Worm (Caenorhabditis elegans) whole organism, young adult: ENCODE measurements around the gene pyk-2.

Experiments used
- C17E4.6 ChIP-seq: fragments of 200-800 bp; sonication (Bioruptor generic); IDR thresholded peaks from 2 replicates; pipeline ENCODE4 v1.3.6; 2022; ENCODE audit warnings: missing genetic modification reagents, missing genetic modification characterization, missing compliant biosample characterization
- D2030.7 ChIP-seq: fragments of 200-800 bp; sonication (Bioruptor generic); IDR thresholded peaks from 2 replicates; pipeline ENCODE4 v1.3.6; 2022; ENCODE audit warnings: missing genetic modification reagents, missing genetic modification characterization, missing compliant biosample characterization
- F39B2.1 ChIP-seq: fragments of 200-800 bp; sonication (Bioruptor generic); IDR thresholded peaks from 2 replicates; pipeline ENCODE4 v1.3.6; 2022; ENCODE audit warnings: missing genetic modification reagents, missing genetic modification characterization, missing compliant biosample characterization
- F52B5.7 ChIP-seq: sonication (generic microtip); optimal IDR thresholded peaks from 2 replicates; lab custom pipeline; 2016; ENCODE audit warnings: mild to moderate bottlenecking, missing genetic modification characterization, missing compliant biosample characterization
- athp-1 ChIP-seq: sonication (generic microtip); optimal IDR thresholded peaks from 2 replicates; lab custom pipeline; 2017; ENCODE audit warnings: mild to moderate bottlenecking, missing genetic modification characterization, missing compliant biosample characterization
- attf-5 ChIP-seq: fragments of 200-800 bp; sonication (Bioruptor generic); optimal IDR thresholded peaks from 2 replicates; lab custom pipeline; 2018; ENCODE audit warnings: mild to moderate bottlenecking, missing genetic modification characterization, missing compliant biosample characterization
- ccch-3 ChIP-seq: fragments of 200-800 bp; sonication (Bioruptor generic); optimal IDR thresholded peaks from 2 replicates; lab custom pipeline; 2018; ENCODE audit warnings: mild to moderate bottlenecking, missing genetic modification characterization, missing compliant biosample characterization
- ceh-27 ChIP-seq: fragments of 200-800 bp; sonication (Bioruptor generic); optimal IDR thresholded peaks from 2 replicates; lab custom pipeline; 2018; ENCODE audit warnings: mild to moderate bottlenecking, missing genetic modification characterization, moderate library complexity, missing compliant biosample characterization
- ceh-79 ChIP-seq: sonication (generic microtip); optimal IDR thresholded peaks from 2 replicates; lab custom pipeline; 2017; ENCODE audit warnings: mild to moderate bottlenecking, missing genetic modification characterization, missing compliant biosample characterization
- ceh-91 ChIP-seq: fragments of 200-800 bp; sonication (Bioruptor generic); IDR thresholded peaks from 2 replicates; pipeline ENCODE4 v1.3.6; 2022; ENCODE audit warnings: missing genetic modification reagents, missing genetic modification characterization, missing compliant biosample characterization
- dox-1 ChIP-seq: fragments of 200-800 bp; sonication (Bioruptor generic); IDR thresholded peaks from 2 replicates; pipeline ENCODE4 v1.3.6; 2022; ENCODE audit warnings: missing genetic modification reagents, missing genetic modification characterization, missing compliant biosample characterization
- dpff-1 ChIP-seq: sonication (generic microtip); optimal IDR thresholded peaks from 2 replicates; lab custom pipeline; 2017; ENCODE audit warnings: mild to moderate bottlenecking, missing genetic modification characterization, missing compliant biosample characterization
- efl-1 ChIP-seq: fragments of 150-350 bp; optimal IDR thresholded peaks from 2 replicates; lab custom pipeline; 2014; ENCODE audit warnings: missing biosample characterization, missing genetic modification reagents, missing genetic modification characterization
- egl-44 ChIP-seq: fragments of 200-800 bp; sonication (Bioruptor generic); IDR thresholded peaks from 2 replicates; pipeline ENCODE4 v1.3.6; 2022; ENCODE audit warnings: missing genetic modification reagents, missing genetic modification characterization, missing compliant biosample characterization
- gei-17 ChIP-seq: fragments of 200-800 bp; sonication (Bioruptor generic); optimal IDR thresholded peaks from 2 replicates; lab custom pipeline; 2018; ENCODE audit warnings: mild to moderate bottlenecking, missing genetic modification characterization, missing compliant biosample characterization
- him-1 ChIP-seq: sonication (generic microtip); optimal IDR thresholded peaks from 2 replicates; lab custom pipeline; 2016; ENCODE audit warnings: missing genotype, missing genetic modification reagents, missing genetic modification characterization, missing compliant biosample characterization
- hmg-20 ChIP-seq: fragments of 200-800 bp; sonication (Bioruptor generic); IDR thresholded peaks from 2 replicates; pipeline ENCODE4 v1.3.6; 2022; ENCODE audit warnings: missing genetic modification reagents, missing genetic modification characterization, missing compliant biosample characterization
- let-526 ChIP-seq: fragments of 200-800 bp; sonication (Bioruptor generic); IDR thresholded peaks from 2 replicates; pipeline ENCODE4 v1.3.6; 2022; ENCODE audit warnings: missing genetic modification reagents, missing genetic modification characterization, missing compliant biosample characterization
- lin-26 ChIP-seq: fragments of 200-800 bp; sonication (Bioruptor generic); IDR thresholded peaks from 2 replicates; pipeline ENCODE4 v1.3.6; 2022; ENCODE audit warnings: missing genetic modification reagents, missing genetic modification characterization, missing compliant biosample characterization
- lin-54 ChIP-seq: fragments of 200-800 bp; sonication (Bioruptor generic); optimal IDR thresholded peaks from 2 replicates; lab custom pipeline; 2018; ENCODE audit warnings: mild to moderate bottlenecking, missing genetic modification characterization, missing compliant biosample characterization
- lsl-1 ChIP-seq: fragments of 200-800 bp; sonication (Bioruptor generic); optimal IDR thresholded peaks from 2 replicates; lab custom pipeline; 2018; ENCODE audit warnings: mild to moderate bottlenecking, missing genetic modification characterization, moderate library complexity, missing compliant biosample characterization
- lsy-27 ChIP-seq: sonication (generic microtip); optimal IDR thresholded peaks from 2 replicates; lab custom pipeline; 2017; ENCODE audit warnings: missing genetic modification characterization, mild to moderate bottlenecking, missing compliant biosample characterization, antibody characterized with exemption, missing genotype, borderline replicate concordance; ENCODE audit not compliant: insufficient read depth
- madf-10 ChIP-seq: sonication (generic microtip); optimal IDR thresholded peaks from 2 replicates; lab custom pipeline; 2016; ENCODE audit warnings: mild to moderate bottlenecking, missing genetic modification characterization, missing compliant biosample characterization
- madf-8 ChIP-seq: fragments of 200-800 bp; sonication (Bioruptor generic); conservative IDR thresholded peaks from 2 replicates; pipeline ENCODE4 v1.3.6; 2022; ENCODE audit warnings: missing genetic modification reagents, missing genetic modification characterization, missing compliant biosample characterization
- mxl-1 ChIP-seq: sonication (generic microtip); optimal IDR thresholded peaks from 2 replicates; lab custom pipeline; 2016; ENCODE audit warnings: missing genetic modification characterization, missing compliant biosample characterization
- nhr-80 ChIP-seq: sonication (generic microtip); optimal IDR thresholded peaks from 2 replicates; lab custom pipeline; 2016; ENCODE audit warnings: missing genetic modification characterization, missing compliant biosample characterization
- nhr-90 ChIP-seq: sonication (generic microtip); optimal IDR thresholded peaks from 2 replicates; lab custom pipeline; 2016; ENCODE audit warnings: missing genotype, mild to moderate bottlenecking, missing genetic modification characterization, missing compliant biosample characterization
- pbrm-1 ChIP-seq: fragments of 200-800 bp; sonication (Bioruptor generic); IDR thresholded peaks from 2 replicates; pipeline ENCODE4 v1.3.6; 2022; ENCODE audit warnings: missing genetic modification reagents, missing genetic modification characterization, missing compliant biosample characterization
- repo-1 ChIP-seq: sonication (generic microtip); optimal IDR thresholded peaks from 2 replicates; lab custom pipeline; 2017; ENCODE audit warnings: mild to moderate bottlenecking, missing genetic modification characterization, missing compliant biosample characterization
- sdz-38 ChIP-seq: sonication (generic microtip); optimal IDR thresholded peaks from 2 replicates; lab custom pipeline; 2016; ENCODE audit warnings: missing genotype, missing genetic modification characterization, missing compliant biosample characterization
- snpc-3.4 ChIP-seq: sonication (generic microtip); optimal IDR thresholded peaks from 2 replicates; lab custom pipeline; 2017; ENCODE audit warnings: missing genetic modification characterization, mild to moderate bottlenecking, missing compliant biosample characterization, antibody characterized with exemption, moderate library complexity, missing genotype, missing genetic modification reagents
- somi-1 ChIP-seq: fragments of 200-800 bp; sonication (Bioruptor generic); optimal IDR thresholded peaks from 2 replicates; lab custom pipeline; 2018; ENCODE audit warnings: mild to moderate bottlenecking, missing genetic modification characterization, missing compliant biosample characterization
- sptf-2 ChIP-seq: fragments of 200-800 bp; sonication (Bioruptor generic); optimal IDR thresholded peaks from 2 replicates; lab custom pipeline; 2018; ENCODE audit warnings: mild to moderate bottlenecking, missing genetic modification characterization, missing compliant biosample characterization
- tbp1 ChIP-seq: fragments of 200-800 bp; sonication (Bioruptor generic); optimal IDR thresholded peaks from 2 replicates; lab custom pipeline; 2018; ENCODE audit warnings: mild to moderate bottlenecking, missing genetic modification characterization, missing compliant biosample characterization
- tlf-1 ChIP-seq: fragments of 200-800 bp; sonication (Bioruptor generic); optimal IDR thresholded peaks from 2 replicates; lab custom pipeline; 2018; ENCODE audit warnings: mild to moderate bottlenecking, missing genetic modification characterization, missing compliant biosample characterization
- unc-130 ChIP-seq: sonication (generic microtip); optimal IDR thresholded peaks from 2 replicates; lab custom pipeline; 2016; ENCODE audit warnings: missing genetic modification reagents, missing genetic modification characterization, missing compliant biosample characterization
- xnd-1 ChIP-seq: sonication (generic microtip); optimal IDR thresholded peaks from 2 replicates; lab custom pipeline; 2016; ENCODE audit warnings: missing genotype, missing genetic modification reagents, missing genetic modification characterization, missing compliant biosample characterization
- ztf-18 ChIP-seq: sonication (generic microtip); optimal IDR thresholded peaks from 2 replicates; lab custom pipeline; 2016; ENCODE audit warnings: missing genotype, mild to moderate bottlenecking, missing genetic modification characterization, missing compliant biosample characterization
- ztf-25 ChIP-seq: fragments of 200-800 bp; sonication (Bioruptor generic); IDR thresholded peaks from 2 replicates; pipeline ENCODE4 v1.3.6; 2022; ENCODE audit warnings: missing genetic modification reagents, missing genetic modification characterization, missing compliant biosample characterization
- ztf-26 ChIP-seq: sonication (generic microtip); optimal IDR thresholded peaks from 2 replicates; lab custom pipeline; 2017; ENCODE audit warnings: missing genetic modification characterization, missing compliant biosample characterization
- ztf-3 ChIP-seq: fragments of 200-800 bp; sonication (Bioruptor generic); optimal IDR thresholded peaks from 2 replicates; lab custom pipeline; 2018; ENCODE audit warnings: mild to moderate bottlenecking, missing genetic modification characterization, missing compliant biosample characterization
- ztf-6 ChIP-seq: fragments of 200-800 bp; sonication (Bioruptor generic); IDR thresholded peaks from 2 replicates; pipeline ENCODE4 v1.3.6; 2022; ENCODE audit warnings: missing genetic modification reagents, missing genetic modification characterization, missing compliant biosample characterization

Gene pyk-2

DNA sequence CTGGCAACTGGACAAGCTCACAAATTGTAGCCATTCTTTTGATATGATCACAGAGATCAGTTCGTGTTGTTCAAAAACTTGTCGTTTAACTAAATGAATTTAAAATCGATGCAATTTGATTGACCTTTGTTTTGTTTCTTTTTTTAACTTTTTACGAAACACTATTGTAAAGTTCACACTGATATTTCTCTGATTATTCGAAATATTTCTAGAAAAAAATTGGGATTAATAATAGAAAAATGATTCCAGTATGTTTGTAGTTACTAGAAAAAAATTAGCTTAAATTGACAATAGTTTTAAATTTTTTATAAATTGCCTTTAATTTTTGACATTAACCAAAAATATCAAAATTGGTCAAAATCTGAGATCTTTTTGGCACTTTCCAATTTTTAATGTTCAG lies 507 bp upstream of the pyk-2 start, which contains the start of gene ZK596.2:
Gene ZK596.2 (minus strand): TSS at position 101 of the 400 bp plus-strand sequence.
- TF ChIP-seq xnd-1 (tag; lab: Kevin White, UChicago) (no peak), ceh-79 (no peak)
- TF ChIP-seq, all 124 proteins: peak for 0

DNA sequence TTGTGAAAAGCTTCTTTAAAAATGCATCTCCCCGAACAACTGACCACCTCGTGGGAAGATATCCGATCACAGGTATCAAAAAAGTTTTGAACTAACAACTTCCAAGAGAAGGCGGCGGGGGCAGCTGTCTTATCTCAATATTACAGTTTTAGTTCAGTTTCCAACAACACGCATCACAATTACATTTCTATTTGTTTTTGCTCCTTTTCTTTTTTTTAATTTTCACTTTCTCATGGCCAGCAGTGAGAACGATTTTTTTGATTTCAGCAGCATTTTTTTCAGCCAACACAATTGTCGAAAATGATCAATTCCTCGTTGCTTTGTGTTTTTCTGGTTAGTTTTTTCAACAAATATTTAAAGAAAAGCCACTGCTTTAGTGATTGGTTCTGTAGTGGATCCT lies 3.4 kb downstream of the pyk-2 start, which contains the start of gene ZK593.2:
Gene ZK593.2 (plus strand): TSS at position 301 of the 400 bp plus-strand sequence.
- peak; percentile 59 for TF ChIP-seq repo-1
- no peak for TF ChIP-seq ceh-91 (GFP tag; lab: Robert Waterston, UW)
- TF ChIP-seq, all 124 proteins: peak for 1

DNA sequence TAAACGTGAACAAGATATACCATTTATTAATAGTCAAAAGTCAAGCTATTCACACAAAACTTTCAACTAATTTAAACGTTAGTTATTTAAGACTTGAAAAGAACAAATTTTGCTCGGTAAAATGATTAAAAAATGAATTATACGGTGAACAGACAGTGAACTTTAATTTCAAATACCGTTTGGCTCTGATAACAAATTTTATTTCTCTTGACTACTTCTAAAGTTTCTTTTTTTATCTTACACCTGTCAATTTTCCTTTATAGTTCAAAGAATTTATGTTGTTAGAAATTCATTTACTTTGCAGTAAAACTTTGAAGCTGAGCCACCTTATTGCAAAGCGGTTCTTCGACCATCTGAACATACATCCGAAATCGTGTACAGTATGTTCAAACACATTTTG lies 5.7 kb downstream of the pyk-2 start, which contains the start of gene ZK593.3:
Gene ZK593.3 (plus strand): TSS at position 301 of the 400 bp plus-strand sequence.
- TF ChIP-seq nhr-90 (no peak), nhr-80 (tag; lab: Kevin White, UChicago) (peak; percentile 4)

DNA sequence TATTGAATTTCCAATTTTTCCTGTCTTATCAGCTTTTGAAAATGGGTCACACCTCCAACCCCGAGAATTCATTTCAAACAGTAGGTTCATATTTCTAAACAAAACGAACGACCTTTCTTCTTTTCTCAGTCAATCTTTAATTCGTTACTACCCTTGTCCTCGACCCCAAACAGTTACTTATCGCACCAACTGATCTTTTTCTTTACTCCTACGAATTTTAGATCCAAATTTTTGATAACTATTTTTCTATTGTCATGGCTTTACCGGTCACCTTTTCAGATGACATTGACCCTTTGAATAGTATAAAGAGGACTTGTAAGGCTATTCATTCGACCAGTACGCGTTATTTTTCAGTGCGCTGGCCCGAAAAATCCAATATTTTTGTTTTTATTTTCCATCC lies 6.4 kb downstream of the pyk-2 start:
- TF ChIP-seq madf-8 (GFP tag; lab: Robert Waterston, UW) (no peak), lsl-1 (GFP tag; lab: Kevin White, UChicago) (no peak), snpc-3.4 (no peak), let-526 (no peak), ceh-27 (GFP tag; lab: Kevin White, UChicago) (no peak), D2030.7 (GFP tag; lab: Robert Waterston, UW) (no peak), attf-5 (GFP tag; lab: Kevin White, UChicago) (no peak), lin-54 (no peak), hmg-20 (GFP tag; lab: Robert Waterston, UW) (no peak), egl-44 (no peak), F52B5.7 (tag; lab: Kevin White, UChicago) (no peak), C17E4.6 (GFP tag; lab: Robert Waterston, UW) (no peak), ccch-3 (GFP tag; lab: Kevin White, UChicago) (no peak), dpff-1 (tag; lab: Kevin White, UChicago) (no peak), efl-1 (no peak), ztf-25 (GFP tag; lab: Robert Waterston, UW) (no peak)

DNA sequence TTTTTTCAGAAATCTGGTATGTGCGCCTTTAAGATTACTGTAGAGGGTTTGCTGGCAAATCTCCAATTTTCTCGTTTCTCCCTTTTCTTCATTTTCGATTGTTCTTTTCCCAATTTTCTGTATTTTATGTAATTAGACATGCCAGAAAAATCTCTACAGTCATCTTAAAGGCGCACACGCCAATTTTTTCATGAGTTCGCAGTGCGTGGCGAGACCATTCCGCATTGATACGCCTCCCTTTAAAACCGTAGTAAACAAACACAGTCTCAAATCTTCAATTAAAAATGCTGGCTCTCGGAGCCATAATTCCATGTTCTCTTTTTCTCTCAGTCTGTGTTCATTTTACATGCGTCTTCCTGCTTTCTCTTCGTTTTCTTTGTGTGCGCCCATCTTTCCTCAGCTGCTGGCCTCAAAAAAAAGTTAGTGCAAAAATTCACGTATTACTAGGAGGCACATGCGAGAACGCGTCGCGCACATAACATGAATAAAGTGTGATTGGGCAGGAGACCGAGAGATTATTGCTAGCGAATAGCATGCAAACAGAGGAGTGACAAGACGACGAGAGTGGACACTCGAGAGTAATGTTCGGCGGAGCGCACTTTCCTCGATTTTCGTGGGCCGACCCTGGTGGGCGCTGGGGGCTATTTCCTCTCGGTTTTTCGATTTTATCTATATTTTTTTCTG lies 9.3 kb downstream of the pyk-2 start:
- TF ChIP-seq unc-130 (GFP tag; lab: Kevin White, UChicago) (no peak), tlf-1 (GFP tag; lab: Kevin White, UChicago) (no peak), attf-5 (GFP tag; lab: Kevin White, UChicago) (peak; percentile 89), nhr-80 (tag; lab: Kevin White, UChicago) (peak; percentile 83), nhr-90 (peak; percentile 16), somi-1 (peak; percentile 38), pbrm-1 (0 out of 2 replicates have a peak, but pooled peaks have one; percentile 32), ztf-26 (tag; lab: Kevin White, UChicago) (peak; percentile 59), ztf-6 (GFP tag; lab: Robert Waterston, UW) (no peak), dox-1 (peak; percentile 84), him-1 (peak; percentile 19), lin-26 (0 out of 2 replicates have a peak, but pooled peaks have one; percentile 40), sptf-2 (GFP tag; lab: Kevin White, UChicago) (no peak), sdz-38 (tag; lab: Kevin White, UChicago) (no peak), mxl-1 (no peak), ztf-18 (tag; lab: Kevin White, UChicago) (peak; percentile 64), madf-10 (tag; lab: Kevin White, UChicago) (peak; percentile 44), tbp1 (peak; percentile 38), athp-1 (tag; lab: Kevin White, UChicago) (no peak), gei-17 (GFP tag; lab: Kevin White, UChicago) (peak; percentile 24), F39B2.1 (no peak), lsy-27 (tag; lab: Kevin White, UChicago) (no peak), ztf-3 (GFP tag; lab: Kevin White, UChicago) (no peak)
